Worm (Caenorhabditis elegans): ENCODE measurements around the gene cpr-6.

DNA sequence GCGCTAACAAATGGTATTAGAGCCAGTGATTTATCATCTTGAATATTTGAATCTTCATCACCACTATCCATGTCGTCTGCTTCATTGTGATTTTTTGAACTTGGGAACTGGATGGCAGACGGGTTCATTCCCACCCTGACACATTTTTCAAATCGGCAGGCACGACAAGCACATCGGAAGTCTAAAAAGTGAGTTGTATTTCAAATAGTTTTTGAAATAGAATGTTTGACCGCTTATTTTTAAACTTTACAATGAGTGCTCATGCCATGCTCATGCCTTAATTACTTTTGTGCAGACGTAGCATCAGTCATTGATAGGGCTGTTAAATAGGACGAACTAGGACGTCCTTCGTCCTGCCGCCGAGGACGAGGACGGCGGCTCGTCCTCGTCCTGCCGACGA is 30.9 kb downstream of the cpr-6 start:
- TF ChIP-seq unc-130 (tag; optimal IDR thresholded peaks at IDR 0.05) (no peak), nhr-77 (tag; optimal IDR thresholded peaks at IDR 0.05) (no peak), mdl-1 (tag; optimal IDR thresholded peaks at IDR 0.05) (no peak), ama-1 (optimal IDR thresholded peaks at IDR 0.05) (no peak), lin-13 (GFP tag; optimal IDR thresholded peaks at IDR 0.05) (no peak)
